Fruit fly (Drosophila melanogaster) whole organism, embryonic: ENCODE results near the gene Ilk.

Source experiments
- Bdp1 ChIP-seq: fragments of 200-800 bp; sonication (Bioruptor generic); optimal IDR thresholded peaks from 3 replicates; lab custom pipeline; 2016; ENCODE audit warnings: missing biosample characterization, missing genetic modification characterization
- CG10565 ChIP-seq: fragments of 200-800 bp; sonication (Bioruptor generic); optimal IDR thresholded peaks from 3 replicates; lab custom pipeline; 2016; ENCODE audit warnings: missing biosample characterization, mild to moderate bottlenecking, missing genetic modification characterization
- CG12071 ChIP-seq: fragments of 200-800 bp; sonication (Bioruptor generic); optimal IDR thresholded peaks from 3 replicates; lab custom pipeline; 2018; ENCODE audit warnings: missing biosample characterization, mild to moderate bottlenecking, missing genetic modification characterization
- CG14014 ChIP-seq: fragments of 200-800 bp; sonication (Bioruptor generic); IDR thresholded peaks from 2 replicates; pipeline ENCODE4 v1.3.6; 2022; ENCODE audit warnings: missing biosample characterization, missing genetic modification characterization
- CG14441 ChIP-seq: fragments of 200-800 bp; sonication (Bioruptor generic); IDR thresholded peaks from 2 replicates; pipeline ENCODE4 v1.3.6; 2022; ENCODE audit warnings: missing biosample characterization, missing genetic modification characterization
- CG15011 ChIP-seq: fragments of 200-800 bp; sonication (Bioruptor generic); optimal IDR thresholded peaks from 3 replicates; lab custom pipeline; 2018; ENCODE audit warnings: missing biosample characterization, mild to moderate bottlenecking, missing genetic modification characterization
- CG15479 ChIP-seq: fragments of 200-800 bp; sonication (Bioruptor generic); optimal IDR thresholded peaks from 3 replicates; lab custom pipeline; 2019; ENCODE audit warnings: missing biosample characterization, mild to moderate bottlenecking, missing genetic modification characterization, moderate library complexity
- CG15514 ChIP-seq: fragments of 200-800 bp; sonication (Bioruptor generic); optimal IDR thresholded peaks from 3 replicates; lab custom pipeline; 2017; ENCODE audit warnings: missing biosample characterization, missing genetic modification characterization, mild to moderate bottlenecking, moderate library complexity, missing genetic modification reagents
- CG1602 ChIP-seq: fragments of 200-800 bp; sonication (Bioruptor generic); optimal IDR thresholded peaks from 3 replicates; lab custom pipeline; 2016; ENCODE audit warnings: missing biosample characterization, missing genetic modification characterization
- CG17568 ChIP-seq: fragments of 200-800 bp; sonication (Bioruptor generic); optimal IDR thresholded peaks from 2 replicates; lab custom pipeline; 2018; ENCODE audit warnings: missing biosample characterization, mild to moderate bottlenecking, missing genetic modification characterization, moderate library complexity
- CG17829 ChIP-seq: fragments of 200-800 bp; optimal IDR thresholded peaks from 2 replicates; lab custom pipeline; 2019; ENCODE audit warnings: missing biosample characterization, mild to moderate bottlenecking, missing genetic modification characterization, moderate library complexity
- CG18619 ChIP-seq: fragments of 200-800 bp; sonication (Bioruptor generic); optimal IDR thresholded peaks from 3 replicates; lab custom pipeline; 2017; ENCODE audit warnings: missing biosample characterization, mild to moderate bottlenecking, missing genetic modification characterization
- CG18764 ChIP-seq: fragments of 200-800 bp; sonication (Bioruptor generic); optimal IDR thresholded peaks from 3 replicates; lab custom pipeline; 2016; ENCODE audit warnings: missing biosample characterization, missing genetic modification characterization
- CG31365 ChIP-seq: fragments of 200-800 bp; sonication (Bioruptor generic); optimal IDR thresholded peaks from 2 replicates; lab custom pipeline; 2018; ENCODE audit warnings: missing biosample characterization, mild to moderate bottlenecking, missing genetic modification characterization
- CG6813 ChIP-seq: fragments of 200-800 bp; sonication (Bioruptor generic); optimal IDR thresholded peaks from 2 replicates; lab custom pipeline; 2017; ENCODE audit warnings: missing biosample characterization, missing genetic modification characterization, mild to moderate bottlenecking, moderate library complexity, missing genetic modification reagents
- CG7745 ChIP-seq: fragments of 200-800 bp; sonication (Bioruptor generic); optimal IDR thresholded peaks from 2 replicates; lab custom pipeline; 2018; ENCODE audit warnings: missing biosample characterization, mild to moderate bottlenecking, missing genetic modification characterization, moderate library complexity
- CG7786 ChIP-seq: fragments of 200-800 bp; sonication (Bioruptor generic); optimal IDR thresholded peaks from 2 replicates; lab custom pipeline; 2016; ENCODE audit warnings: missing biosample characterization, missing genetic modification characterization
- CG8924 ChIP-seq: fragments of 200-800 bp; optimal IDR thresholded peaks from 3 replicates; lab custom pipeline; 2019; ENCODE audit warnings: missing biosample characterization, mild to moderate bottlenecking, missing genetic modification characterization, moderate library complexity
- CkIIα-i1 ChIP-seq: fragments of 200-800 bp; sonication (Bioruptor generic); IDR thresholded peaks from 2 replicates; pipeline ENCODE4 v1.3.6; 2022; ENCODE audit warnings: missing biosample characterization, missing genetic modification characterization
- Doc2 ChIP-seq: fragments of 200-800 bp; sonication (Bioruptor generic); IDR thresholded peaks from 2 replicates; pipeline ENCODE4 v1.3.6; 2022; ENCODE audit warnings: missing biosample characterization, missing genetic modification characterization
- Dref ChIP-seq: fragments of 200-800 bp; sonication (Bioruptor generic); IDR thresholded peaks from 2 replicates; pipeline ENCODE4 v1.3.6; 2022; ENCODE audit warnings: missing biosample characterization, missing genetic modification characterization
- Eip74EF ChIP-seq, 2 experiments: fragments of 200-800 bp in 1 of 2; fragments of >200 bp in 1 of 2; sonication (Bioruptor generic) in 1 of 2; optimal IDR thresholded peaks; 2 replicates each; lab custom pipeline; 2017 to 2019; ENCODE audit warnings: missing biosample characterization in 2 of 2, missing genetic modification characterization in 2 of 2, mild to moderate bottlenecking in 1 of 2, moderate library complexity in 1 of 2
- Hmr ChIP-seq: fragments of 200-800 bp; sonication (Bioruptor generic); optimal IDR thresholded peaks from 3 replicates; lab custom pipeline; 2017; ENCODE audit warnings: mild to moderate bottlenecking, missing biosample characterization, missing genetic modification reagents, missing genetic modification characterization
- Hr3 ChIP-seq: fragments of 200-800 bp; sonication (Bioruptor generic); optimal IDR thresholded peaks from 3 replicates; lab custom pipeline; 2016; ENCODE audit warnings: missing biosample characterization, missing genetic modification characterization
- Lhr ChIP-seq: fragments of 200-800 bp; sonication (Bioruptor generic); optimal IDR thresholded peaks from 3 replicates; lab custom pipeline; 2017; ENCODE audit warnings: mild to moderate bottlenecking, missing biosample characterization, missing genetic modification reagents, missing genetic modification characterization
- Lpt ChIP-seq: fragments of >200 bp; optimal IDR thresholded peaks from 2 replicates; lab custom pipeline; 2018; ENCODE audit warnings: missing biosample characterization, missing genetic modification characterization
- Mes4 ChIP-seq: fragments of 200-800 bp; sonication (Bioruptor generic); optimal IDR thresholded peaks from 2 replicates; lab custom pipeline; 2016; ENCODE audit warnings: missing biosample characterization, missing genetic modification characterization
- NC2β ChIP-seq: fragments of 200-800 bp; sonication (Bioruptor generic); optimal IDR thresholded peaks from 2 replicates; lab custom pipeline; 2016; ENCODE audit warnings: missing biosample characterization, missing genetic modification characterization
- NFAT ChIP-seq: fragments of 200-800 bp; sonication (Bioruptor generic); IDR thresholded peaks from 2 replicates; pipeline ENCODE4 v1.3.6; 2022; ENCODE audit warnings: missing biosample characterization, missing genetic modification characterization
- Optix ChIP-seq: fragments of 200-800 bp; sonication (Bioruptor generic); IDR thresholded peaks from 3 replicates; pipeline ENCODE4 v1.3.6; 2022; ENCODE audit warnings: missing biosample characterization, missing genetic modification characterization
- ase ChIP-seq: fragments of 200-800 bp; sonication (Bioruptor generic); IDR thresholded peaks from 3 replicates; pipeline ENCODE4 v1.3.6; 2022; ENCODE audit warnings: missing biosample characterization, missing genetic modification characterization
- cad ChIP-seq: fragments of >200 bp; optimal IDR thresholded peaks from 2 replicates; lab custom pipeline; 2017; ENCODE audit warnings: missing biosample characterization, missing genetic modification characterization
- danr ChIP-seq: fragments of 200-800 bp; sonication (Bioruptor generic); IDR thresholded peaks from 2 replicates; pipeline ENCODE4 v1.3.6; 2022; ENCODE audit warnings: missing biosample characterization, missing genetic modification characterization
- ewg ChIP-seq: fragments of 200-800 bp; sonication (Bioruptor generic); optimal IDR thresholded peaks from 3 replicates; lab custom pipeline; 2017; ENCODE audit warnings: mild to moderate bottlenecking, missing biosample characterization, missing genetic modification reagents, missing genetic modification characterization
- fd3F ChIP-seq: fragments of 200-800 bp; sonication (Bioruptor generic); optimal IDR thresholded peaks from 2 replicates; lab custom pipeline; 2018; ENCODE audit warnings: missing biosample characterization, mild to moderate bottlenecking, missing genetic modification characterization, moderate library complexity
- gce ChIP-seq: fragments of 200-800 bp; sonication (Bioruptor generic); IDR thresholded peaks from 3 replicates; pipeline ENCODE4 v1.3.6; 2022; ENCODE audit warnings: missing biosample characterization, missing genetic modification characterization
- grau ChIP-seq: fragments of 200-800 bp; optimal IDR thresholded peaks from 3 replicates; lab custom pipeline; 2019; ENCODE audit warnings: missing biosample characterization, mild to moderate bottlenecking, missing genetic modification characterization, moderate library complexity
- gro ChIP-seq: fragments of 200-800 bp; sonication (Bioruptor generic); optimal IDR thresholded peaks from 2 replicates; lab custom pipeline; 2016; ENCODE audit warnings: missing biosample characterization, missing genetic modification characterization
- insv ChIP-seq, 2 experiments: fragments of 200-800 bp; sonication (Bioruptor generic); optimal IDR thresholded peaks; 3 replicates each; lab custom pipeline; 2016 to 2018; ENCODE audit warnings: missing biosample characterization in 2 of 2, missing genetic modification characterization in 2 of 2
- lilli ChIP-seq: fragments of 200-800 bp; sonication (Bioruptor generic); optimal IDR thresholded peaks from 3 replicates; lab custom pipeline; 2016; ENCODE audit warnings: missing biosample characterization, missing genetic modification characterization
- lola ChIP-seq, 3 experiments: fragments of >200 bp in 2 of 3; fragments of 200-800 bp in 1 of 3; sonication (Bioruptor generic) in 1 of 3; optimal IDR thresholded peaks; 2 replicates each; lab custom pipeline; 2017 to 2019; ENCODE audit warnings: missing biosample characterization in 3 of 3, missing genetic modification characterization in 3 of 3, mild to moderate bottlenecking in 1 of 3, moderate library complexity in 1 of 3
- nerfin-1 ChIP-seq: fragments of 200-800 bp; sonication (Bioruptor generic); optimal IDR thresholded peaks from 3 replicates; lab custom pipeline; 2019; ENCODE audit warnings: missing biosample characterization, mild to moderate bottlenecking, missing genetic modification characterization, moderate library complexity
- pum ChIP-seq: fragments of 200-800 bp; sonication (Bioruptor generic); optimal IDR thresholded peaks from 2 replicates; lab custom pipeline; 2016; ENCODE audit warnings: missing biosample characterization, missing genetic modification characterization
- schlank ChIP-seq: fragments of 200-800 bp; sonication (Bioruptor generic); optimal IDR thresholded peaks from 2 replicates; lab custom pipeline; 2018; ENCODE audit warnings: missing biosample characterization, mild to moderate bottlenecking, missing genetic modification characterization
- shn ChIP-seq: fragments of 200-800 bp; sonication (Bioruptor generic); optimal IDR thresholded peaks from 3 replicates; lab custom pipeline; 2016; ENCODE audit warnings: missing biosample characterization, missing genetic modification characterization
- sisA ChIP-seq: fragments of 200-800 bp; sonication (Bioruptor generic); IDR thresholded peaks from 2 replicates; pipeline ENCODE4 v1.3.6; 2022; ENCODE audit warnings: missing biosample characterization, missing genetic modification characterization
- slp2 ChIP-seq: fragments of 200-800 bp; sonication (Bioruptor generic); optimal IDR thresholded peaks from 2 replicates; lab custom pipeline; 2016; ENCODE audit warnings: missing biosample characterization, missing genetic modification characterization
- tio ChIP-seq: fragments of 200-800 bp; sonication (Bioruptor generic); optimal IDR thresholded peaks from 2 replicates; lab custom pipeline; 2017; ENCODE audit warnings: missing biosample characterization, missing genetic modification characterization, inconsistent platforms
- zen ChIP-seq: fragments of 200-800 bp; sonication (Bioruptor generic); optimal IDR thresholded peaks from 3 replicates; lab custom pipeline; 2018; ENCODE audit warnings: missing biosample characterization, mild to moderate bottlenecking, missing genetic modification characterization, moderate library complexity
- zfh1 ChIP-seq: fragments of 200-800 bp; sonication (Bioruptor generic); IDR thresholded peaks from 3 replicates; pipeline ENCODE4 v1.3.6; 2022; ENCODE audit warnings: missing biosample characterization, missing genetic modification characterization

Ilk gene

dm6 chr3L:21253761-21254523 is 37.2 kb downstream of the Ilk start (continued):
- TF ChIP-seq CG7786 (GFP tag; lab: Kevin White, UChicago) (no peak), slp2 (GFP tag; lab: Kevin White, UChicago) (no peak), Hmr (GFP tag; lab: Kevin White, UChicago) (no peak), insv (GFP tag; optimal IDR thresholded peaks at IDR 0.05; lab: Kevin White, UChicago) (no peak), lola (GFP tag; optimal IDR thresholded peaks at IDR 0.05; lab: Kevin White, UChicago) (peak in 1 of 3 experiments; percentile 57), Doc2 (GFP tag; lab: Robert Waterston, UW) (no peak), CG31365 (tag; lab: Kevin White, UChicago) (no peak), CG6813 (GFP tag; lab: Kevin White, UChicago) (no peak), NC2β (GFP tag; lab: Kevin White, UChicago) (no peak), CG18764 (GFP tag; lab: Kevin White, UChicago) (no peak), Dref (GFP tag; lab: Robert Waterston, UW) (no peak), Optix (GFP tag; lab: Robert Waterston, UW) (no peak), shn (no peak), CG18619 (GFP tag; lab: Kevin White, UChicago) (no peak), CG10565 (GFP tag; lab: Kevin White, UChicago) (no peak), pum (GFP tag; lab: Kevin White, UChicago) (peak; percentile 23), nerfin-1 (tag; lab: Kevin White, UChicago) (peak; percentile 39), CkIIα-i1 (GFP tag; lab: Robert Waterston, UW) (no peak), lilli (GFP tag; lab: Kevin White, UChicago) (no peak), NFAT (GFP tag; lab: Robert Waterston, UW) (no peak), zen (tag; lab: Kevin White, UChicago) (peak; percentile 28), CG17568 (GFP tag; lab: Kevin White, UChicago) (no peak), CG15011 (no peak), zfh1 (GFP tag; lab: Robert Waterston, UW) (peak; percentile 57; the same call in 1 of the 3 replicates), CG1602 (GFP tag; lab: Kevin White, UChicago) (peak; percentile 19), Lhr (GFP tag; lab: Kevin White, UChicago) (no peak), gce (GFP tag; lab: Robert Waterston, UW) (no peak), CG15479 (no peak), ewg (GFP tag; lab: Kevin White, UChicago) (no peak), Mes4 (GFP tag; lab: Kevin White, UChicago) (no peak), grau (tag; lab: Kevin White, UChicago) (peak; percentile 47), CG14441 (GFP tag; lab: Robert Waterston, UW) (no peak), CG14014 (no peak), Eip74EF (GFP tag; optimal IDR thresholded peaks at IDR 0.05; lab: Kevin White, UChicago) (no peak), CG8924 (peak; percentile 39), Bdp1 (GFP tag; lab: Kevin White, UChicago) (no peak), cad (GFP tag; lab: Kevin White, UChicago) (no peak), schlank (tag; lab: Kevin White, UChicago) (no peak), sisA (GFP tag; lab: Robert Waterston, UW) (peak; percentile 41; the same call in 1 of the 2 replicates), ase (GFP tag; lab: Robert Waterston, UW) (no peak), CG12071 (GFP tag; lab: Kevin White, UChicago) (no peak), gro (GFP tag; lab: Kevin White, UChicago) (no peak), Hr3 (peak; percentile 11), tio (GFP tag; lab: Kevin White, UChicago) (peak; percentile 9), CG15514 (GFP tag; lab: Kevin White, UChicago) (no peak), Lpt (GFP tag; lab: Kevin White, UChicago) (no peak), fd3F (GFP tag; lab: Kevin White, UChicago) (no peak), CG17829 (peak; percentile 65), danr (no peak), CG7745 (no peak)
